Worm (Caenorhabditis elegans) whole organism, L1 larva: Measurements from ENCODE around the gene F41G3.5.

Source experiments
- C04F5.9 ChIP-seq: sonication (generic microtip); optimal IDR thresholded peaks from 2 replicates; lab custom pipeline; 2016; ENCODE audit warnings: missing genetic modification characterization, missing compliant biosample characterization
- C16A3.4 ChIP-seq: fragments of 150-350 bp; optimal IDR thresholded peaks from 2 replicates; lab custom pipeline; 2014; ENCODE audit warnings: missing biosample characterization, missing genetic modification characterization
- Y116A8C.19 ChIP-seq: sonication (generic microtip); optimal IDR thresholded peaks from 2 replicates; lab custom pipeline; 2016; ENCODE audit warnings: missing compliant biosample characterization, missing genetic modification characterization, borderline replicate concordance
- blmp-1 ChIP-seq: fragments of 150-350 bp; optimal IDR thresholded peaks from 2 replicates; lab custom pipeline; 2014; ENCODE audit warnings: missing biosample characterization, missing genetic modification characterization
- ceh-82 ChIP-seq, 3 experiments: fragments of 150-350 bp in 1 of 3; sonication (generic microtip) in 2 of 3; optimal IDR thresholded peaks; 2 replicates each; lab custom pipeline; 2014 to 2017; ENCODE audit warnings: missing biosample characterization in 3 of 3, missing genetic modification characterization in 3 of 3
- efl-1 ChIP-seq, 4 experiments: fragments of 150-350 bp; optimal IDR thresholded peaks in 3 of 4; peaks in 1 of 4; 1 replicate in 1 of 4; 2 replicates in 3 of 4; lab custom pipeline; 2014; ENCODE audit warnings: missing biosample characterization in 2 of 4, missing genetic modification characterization in 2 of 4, missing genetic modification reagents in 2 of 4
- fkh-10 ChIP-seq: sonication (generic microtip); optimal IDR thresholded peaks from 2 replicates; lab custom pipeline; 2017; ENCODE audit warnings: missing biosample characterization, missing genetic modification reagents, missing genetic modification characterization
- hlh-17 ChIP-seq: fragments of 200-800 bp; sonication (Bioruptor generic); optimal IDR thresholded peaks from 2 replicates; lab custom pipeline; 2018; ENCODE audit warnings: missing genetic modification characterization, mild to moderate bottlenecking, missing compliant biosample characterization, moderate library complexity, borderline replicate concordance
- lin-14 ChIP-seq: fragments of 200-800 bp; sonication (Bioruptor generic); optimal IDR thresholded peaks from 2 replicates; lab custom pipeline; 2018; ENCODE audit warnings: mild to moderate bottlenecking, missing genetic modification characterization, moderate library complexity, missing compliant biosample characterization
- mab-9 ChIP-seq: fragments of 200-800 bp; sonication (Bioruptor generic); IDR thresholded peaks from 2 replicates; pipeline ENCODE4 v1.3.6; 2022; ENCODE audit warnings: missing genetic modification reagents, missing genetic modification characterization, missing compliant biosample characterization
- mdl-1 ChIP-seq, 2 experiments: fragments of 150-350 bp; optimal IDR thresholded peaks; 2 replicates each; lab custom pipeline; 2014 to 2017; ENCODE audit warnings: missing biosample characterization in 2 of 2, missing genetic modification characterization in 2 of 2, inconsistent platforms in 1 of 2
- mep-1 ChIP-seq: fragments of 150-350 bp; optimal IDR thresholded peaks from 2 replicates; lab custom pipeline; 2014; ENCODE audit warnings: missing biosample characterization, missing genetic modification characterization
- nhr-12 ChIP-seq: sonication (generic microtip); optimal IDR thresholded peaks from 2 replicates; lab custom pipeline; 2017; ENCODE audit warnings: missing biosample characterization, missing genetic modification characterization
- nhr-71 ChIP-seq: sonication (generic microtip); optimal IDR thresholded peaks from 2 replicates; lab custom pipeline; 2016; ENCODE audit warnings: mild to moderate bottlenecking, missing genetic modification characterization, moderate library complexity, missing compliant biosample characterization
- nhr-77 ChIP-seq: fragments of 150-350 bp; optimal IDR thresholded peaks from 2 replicates; lab custom pipeline; 2014; ENCODE audit warnings: missing biosample characterization, missing genetic modification characterization
- nhr-90 ChIP-seq: sonication (generic microtip); optimal IDR thresholded peaks from 2 replicates; lab custom pipeline; 2016; ENCODE audit warnings: mild to moderate bottlenecking, missing genetic modification characterization, missing compliant biosample characterization; ENCODE audit not compliant: poor library complexity
- pax-3 ChIP-seq: fragments of 200-800 bp; sonication (Bioruptor generic); optimal IDR thresholded peaks from 2 replicates; lab custom pipeline; 2018; ENCODE audit warnings: mild to moderate bottlenecking, missing genetic modification characterization, moderate library complexity, missing compliant biosample characterization
- rnt-1 ChIP-seq: sonication (generic microtip); optimal IDR thresholded peaks from 2 replicates; lab custom pipeline; 2016; ENCODE audit warnings: mild to moderate bottlenecking, missing genetic modification characterization, moderate library complexity, missing compliant biosample characterization
- skn-1 ChIP-seq: fragments of 150-350 bp; optimal IDR thresholded peaks from 2 replicates; lab custom pipeline; 2014; ENCODE audit warnings: missing biosample characterization, missing genetic modification characterization
- snu-23 ChIP-seq: sonication (generic microtip); optimal IDR thresholded peaks from 2 replicates; lab custom pipeline; 2016; ENCODE audit warnings: missing genetic modification characterization, missing compliant biosample characterization
- swsn-7 ChIP-seq: sonication (generic microtip); optimal IDR thresholded peaks from 2 replicates; lab custom pipeline; 2016; ENCODE audit warnings: missing genetic modification characterization, missing compliant biosample characterization
- tbx-2 ChIP-seq: sonication (generic microtip); optimal IDR thresholded peaks from 2 replicates; lab custom pipeline; 2016; ENCODE audit warnings: missing genetic modification characterization, missing compliant biosample characterization
- zag-1 ChIP-seq: fragments of 150-350 bp; optimal IDR thresholded peaks from 2 replicates; lab custom pipeline; 2014; ENCODE audit warnings: missing biosample characterization, missing genetic modification characterization

The F41G3.5 gene

ce11 chrII:6783377-6783829 lies 36.9 kb downstream of the F41G3.5 start, which contains the start of gene gldi-2:
TSS of gene gldi-2 (plus strand) at chrII:6783427.
- no peak for TF ChIP-seq C16A3.4 (tag; lab: Kevin White, UChicago)
- TF ChIP-seq Y116A8C.19 (tag; lab: Kevin White, UChicago) = no peak
- no peak for TF ChIP-seq mab-9 (GFP tag; lab: Robert Waterston, UW)
- TF ChIP-seq hlh-17 (GFP tag; lab: Kevin White, UChicago) = no peak
- no peak for TF ChIP-seq skn-1 (tag; lab: Kevin White, UChicago)
- TF ChIP-seq mdl-1 (tag; optimal IDR thresholded peaks at IDR 0.05; lab: Kevin White, UChicago) = no peak
- TF ChIP-seq fkh-10 = no peak
- no peak for TF ChIP-seq swsn-7 (tag; lab: Kevin White, UChicago)
- no peak for TF ChIP-seq nhr-71 (tag; lab: Kevin White, UChicago)
- TF ChIP-seq nhr-90 (tag; lab: Kevin White, UChicago) = no peak
- TF ChIP-seq mep-1 = no peak
- TF ChIP-seq nhr-77 (tag; lab: Kevin White, UChicago) = no peak

ce11 chrII:6788672-6789298 lies 42.3 kb downstream of the F41G3.5 start, which contains the start of gene T13C2.3:
TSS of gene T13C2.3 (plus strand) at chrII:6789248.
- TF ChIP-seq mep-1 = no peak
- TF ChIP-seq mdl-1 (tag; optimal IDR thresholded peaks at IDR 0.05; lab: Kevin White, UChicago) = no peak
- peak; percentile 6 for TF ChIP-seq rnt-1 (tag; lab: Kevin White, UChicago)
- no peak for TF ChIP-seq ceh-82 (tag; optimal IDR thresholded peaks at IDR 0.05; lab: Kevin White, UChicago)
- TF ChIP-seq pax-3 (tag; lab: Kevin White, UChicago) = no peak
- TF ChIP-seq zag-1 (tag; lab: Kevin White, UChicago) = no peak
- no peak for TF ChIP-seq efl-1 (optimal IDR thresholded peaks at IDR 0.05; lab: Kevin White, UChicago)
- peak in 1 of 2 experiments; percentile 9 for TF ChIP-seq efl-1 (GFP tag; optimal IDR thresholded peaks at IDR 0.05 in 1 of 2; lab: Kevin White, UChicago)
- TF ChIP-seq lin-14 (GFP tag; lab: Kevin White, UChicago) = peak; percentile 31
- no peak for TF ChIP-seq tbx-2
- TF ChIP-seq nhr-12 (tag; lab: Kevin White, UChicago) = no peak

- TF ChIP-seq blmp-1 (peak; percentile 52), snu-23 (GFP tag; lab: Kevin White, UChicago) (no peak), C04F5.9 (tag; lab: Kevin White, UChicago) (no peak)
These were observed 45.4 kb downstream of the F41G3.5 start, which contains the start of gene T13C2.2 for ce11 chrII:6791891-6792290. TSS of gene T13C2.2 (plus strand) at chrII:6792191.
